Fruit fly (Drosophila melanogaster) whole organism, embryonic: Measurements from ENCODE around the gene ghi.

Experiments
- ATbp ChIP-seq: fragments of 200-800 bp; sonication (Bioruptor generic); optimal IDR thresholded peaks from 2 replicates; lab custom pipeline; 2017; ENCODE audit warnings: missing biosample characterization, mild to moderate bottlenecking, missing genetic modification characterization, missing genetic modification reagents
- Ada2b ChIP-seq: fragments of 200-800 bp; sonication (Bioruptor generic); IDR thresholded peaks from 2 replicates; pipeline ENCODE4 v1.3.6; 2022; ENCODE audit warnings: missing biosample characterization, missing genetic modification characterization
- Bgb ChIP-seq: fragments of 200-800 bp; sonication (Bioruptor generic); IDR thresholded peaks from 2 replicates; pipeline ENCODE4 v1.3.6; 2022; ENCODE audit warnings: missing biosample characterization, missing genetic modification characterization; ENCODE audit not compliant: partially characterized antibody
- CG10979 ChIP-seq: fragments of 200-800 bp; sonication (Bioruptor generic); optimal IDR thresholded peaks from 2 replicates; lab custom pipeline; 2018; ENCODE audit warnings: missing biosample characterization, mild to moderate bottlenecking, missing genetic modification characterization, moderate library complexity
- CG11085 ChIP-seq: fragments of 200-800 bp; sonication (Bioruptor generic); IDR thresholded peaks from 2 replicates; pipeline ENCODE4 v1.3.6; 2022; ENCODE audit warnings: missing biosample characterization, missing genetic modification characterization
- CG11398 ChIP-seq: fragments of 200-800 bp; sonication (Bioruptor generic); optimal IDR thresholded peaks from 2 replicates; lab custom pipeline; 2016; ENCODE audit warnings: missing biosample characterization, missing genetic modification characterization
- CG11696 ChIP-seq: fragments of 200-800 bp; sonication (Bioruptor generic); IDR thresholded peaks from 2 replicates; pipeline ENCODE4 v1.3.6; 2022; ENCODE audit warnings: missing biosample characterization, missing genetic modification characterization
- CG13123 ChIP-seq: fragments of 200-800 bp; sonication (Bioruptor generic); optimal IDR thresholded peaks from 2 replicates; lab custom pipeline; 2016; ENCODE audit warnings: missing biosample characterization, missing genetic modification characterization
- CG17829 ChIP-seq: fragments of 200-800 bp; optimal IDR thresholded peaks from 2 replicates; lab custom pipeline; 2019; ENCODE audit warnings: missing biosample characterization, mild to moderate bottlenecking, missing genetic modification characterization, moderate library complexity
- CG2712 ChIP-seq: fragments of 200-800 bp; optimal IDR thresholded peaks from 3 replicates; lab custom pipeline; 2019; ENCODE audit warnings: missing biosample characterization, mild to moderate bottlenecking, missing genetic modification characterization, moderate library complexity
- CG2875 ChIP-seq: fragments of 200-800 bp; sonication (Bioruptor generic); optimal IDR thresholded peaks from 2 replicates; lab custom pipeline; 2017; ENCODE audit warnings: missing biosample characterization, mild to moderate bottlenecking, missing genetic modification characterization, missing genetic modification reagents
- CG30020 ChIP-seq: fragments of 200-800 bp; optimal IDR thresholded peaks from 2 replicates; lab custom pipeline; 2019; ENCODE audit warnings: missing biosample characterization, mild to moderate bottlenecking, missing genetic modification characterization, moderate library complexity
- CG30403 ChIP-seq: fragments of 200-800 bp; sonication (Bioruptor generic); optimal IDR thresholded peaks from 3 replicates; lab custom pipeline; 2016; ENCODE audit warnings: missing biosample characterization, missing genetic modification characterization
- CG32772 ChIP-seq: fragments of 200-800 bp; sonication (Bioruptor generic); IDR thresholded peaks from 2 replicates; pipeline ENCODE4 v1.3.6; 2022; ENCODE audit warnings: missing biosample characterization, missing genetic modification characterization
- CG4282 ChIP-seq: fragments of 200-800 bp; sonication (Bioruptor generic); optimal IDR thresholded peaks from 2 replicates; lab custom pipeline; 2016; ENCODE audit warnings: missing biosample characterization, missing genetic modification characterization
- CG4707 ChIP-seq: fragments of 200-800 bp; sonication (Bioruptor generic); optimal IDR thresholded peaks from 2 replicates; lab custom pipeline; 2018; ENCODE audit warnings: missing biosample characterization, mild to moderate bottlenecking, missing genetic modification characterization, moderate library complexity
- CG6272 ChIP-seq: fragments of 200-800 bp; sonication (Bioruptor generic); IDR thresholded peaks from 2 replicates; pipeline ENCODE4 v1.3.6; 2022; ENCODE audit warnings: missing biosample characterization, missing genetic modification characterization
- CG7839 ChIP-seq: fragments of 200-800 bp; sonication (Bioruptor generic); optimal IDR thresholded peaks from 3 replicates; lab custom pipeline; 2018; ENCODE audit warnings: missing biosample characterization, mild to moderate bottlenecking, missing genetic modification characterization, moderate library complexity
- CoRest ChIP-seq: fragments of 200-800 bp; sonication (Bioruptor generic); optimal IDR thresholded peaks from 3 replicates; lab custom pipeline; 2018; ENCODE audit warnings: missing biosample characterization, mild to moderate bottlenecking, missing genetic modification characterization, moderate library complexity
- D ChIP-seq, 2 experiments: fragments of 200-800 bp in 1 of 2; fragments of >200 bp in 1 of 2; sonication (Bioruptor generic) in 1 of 2; optimal IDR thresholded peaks; 2 replicates in 1 of 2; 3 replicates in 1 of 2; lab custom pipeline; 2017; ENCODE audit warnings: mild to moderate bottlenecking in 1 of 2, missing biosample characterization in 1 of 2, missing genetic modification characterization in 1 of 2, missing genetic modification reagents in 1 of 2
- Dek ChIP-seq: fragments of 200-800 bp; sonication (Bioruptor generic); optimal IDR thresholded peaks from 3 replicates; lab custom pipeline; 2019; ENCODE audit warnings: missing biosample characterization, mild to moderate bottlenecking, missing genetic modification characterization, moderate library complexity
- Dll ChIP-seq: fragments of 200-800 bp; sonication (Bioruptor generic); IDR thresholded peaks from 4 replicates; pipeline ENCODE4 v1.3.6; 2022; ENCODE audit warnings: missing biosample characterization, missing genetic modification characterization; ENCODE audit not compliant: partially characterized antibody
- Fer2 ChIP-seq: fragments of 200-800 bp; sonication (Bioruptor generic); optimal IDR thresholded peaks from 2 replicates; lab custom pipeline; 2018; ENCODE audit warnings: missing biosample characterization, mild to moderate bottlenecking, missing genetic modification characterization, moderate library complexity
- Lhr ChIP-seq: fragments of 200-800 bp; sonication (Bioruptor generic); optimal IDR thresholded peaks from 3 replicates; lab custom pipeline; 2017; ENCODE audit warnings: mild to moderate bottlenecking, missing biosample characterization, missing genetic modification reagents, missing genetic modification characterization
- NK7.1 ChIP-seq: fragments of 200-800 bp; sonication (Bioruptor generic); optimal IDR thresholded peaks from 3 replicates; lab custom pipeline; 2016; ENCODE audit warnings: missing biosample characterization, missing genetic modification characterization
- Pdp1 ChIP-seq, 2 experiments: fragments of 200-800 bp; sonication (Bioruptor generic); optimal IDR thresholded peaks; 3 replicates each; lab custom pipeline; 2016; ENCODE audit warnings: missing biosample characterization in 2 of 2, missing genetic modification characterization in 2 of 2, mild to moderate bottlenecking in 1 of 2, moderate library complexity in 1 of 2
- Poxn ChIP-seq: fragments of 200-800 bp; sonication (Bioruptor generic); IDR thresholded peaks from 2 replicates; pipeline ENCODE4 v1.3.6; 2022; ENCODE audit warnings: missing biosample characterization, missing genetic modification characterization
- Ravus ChIP-seq: fragments of 200-800 bp; sonication (Bioruptor generic); IDR thresholded peaks from 2 replicates; pipeline ENCODE4 v1.3.6; 2022; ENCODE audit warnings: missing biosample characterization, missing genetic modification characterization
- Six4 ChIP-seq: fragments of 200-800 bp; sonication (Bioruptor generic); optimal IDR thresholded peaks from 2 replicates; lab custom pipeline; 2016; ENCODE audit warnings: missing biosample characterization, missing genetic modification characterization
- ara ChIP-seq: fragments of 200-800 bp; sonication (Bioruptor generic); IDR thresholded peaks from 2 replicates; pipeline ENCODE4 v1.3.6; 2022; ENCODE audit warnings: missing biosample characterization, missing genetic modification characterization
- az2 ChIP-seq: fragments of 200-800 bp; sonication (Bioruptor generic); optimal IDR thresholded peaks from 3 replicates; lab custom pipeline; 2016; ENCODE audit warnings: missing biosample characterization, missing genetic modification characterization
- btn ChIP-seq: fragments of 200-800 bp; sonication (Bioruptor generic); optimal IDR thresholded peaks from 2 replicates; lab custom pipeline; 2016; ENCODE audit warnings: missing biosample characterization, missing genetic modification characterization
- dpn ChIP-seq, 2 experiments: fragments of 200-800 bp; sonication (Bioruptor generic); optimal IDR thresholded peaks; 3 replicates each; lab custom pipeline; 2016; ENCODE audit warnings: missing biosample characterization in 2 of 2, missing genetic modification characterization in 2 of 2
- fd64A ChIP-seq: fragments of 200-800 bp; sonication (Bioruptor generic); optimal IDR thresholded peaks from 3 replicates; lab custom pipeline; 2018; ENCODE audit warnings: missing biosample characterization, mild to moderate bottlenecking, missing genetic modification characterization
- fd96Cb ChIP-seq: fragments of 200-800 bp; sonication (Bioruptor generic); optimal IDR thresholded peaks from 2 replicates; lab custom pipeline; 2018; ENCODE audit warnings: missing biosample characterization, mild to moderate bottlenecking, missing genetic modification characterization, moderate library complexity
- gem ChIP-seq: fragments of 200-800 bp; sonication (Bioruptor generic); optimal IDR thresholded peaks from 2 replicates; lab custom pipeline; 2019; ENCODE audit warnings: missing biosample characterization, mild to moderate bottlenecking, missing genetic modification characterization, moderate library complexity
- hkb ChIP-seq, 2 experiments: fragments of 200-800 bp in 1 of 2; fragments of >200 bp in 1 of 2; sonication (Bioruptor generic) in 1 of 2; IDR thresholded peaks in 1 of 2; optimal IDR thresholded peaks in 1 of 2; 2 replicates each; pipeline versions ENCODE4 v1.3.6 to Lab custom; 2017 to 2022; ENCODE audit warnings: missing biosample characterization in 1 of 2, missing genetic modification characterization in 1 of 2
- ind ChIP-seq: fragments of 200-800 bp; sonication (Bioruptor generic); optimal IDR thresholded peaks from 3 replicates; lab custom pipeline; 2016; ENCODE audit warnings: missing biosample characterization, missing genetic modification characterization
- ken ChIP-seq: fragments of 200-800 bp; sonication (Bioruptor generic); IDR thresholded peaks from 3 replicates; pipeline ENCODE4 v1.3.6; 2022; ENCODE audit warnings: missing biosample characterization, missing genetic modification characterization
- klu ChIP-seq: fragments of 200-800 bp; sonication (Bioruptor generic); IDR thresholded peaks from 2 replicates; pipeline ENCODE4 v1.3.6; 2022; ENCODE audit warnings: missing biosample characterization, missing genetic modification characterization
- otp ChIP-seq: fragments of 200-800 bp; sonication (Bioruptor generic); IDR thresholded peaks from 3 replicates; pipeline ENCODE4, ENCODE4 v1.3.6; 2022; ENCODE audit warnings: missing biosample characterization, missing genetic modification characterization
- peb ChIP-seq: fragments of 200-800 bp; sonication (Bioruptor generic); IDR thresholded peaks from 2 replicates; pipeline ENCODE4 v1.3.6; 2022; ENCODE audit warnings: missing biosample characterization, missing genetic modification characterization
- sc ChIP-seq, 3 experiments: fragments of >200 bp in 2 of 3; fragments of 200-800 bp in 1 of 3; sonication (Bioruptor generic) in 1 of 3; optimal IDR thresholded peaks; 2 replicates in 2 of 3; 3 replicates in 1 of 3; lab custom pipeline; 2017; ENCODE audit warnings: mild to moderate bottlenecking in 1 of 3, missing biosample characterization in 1 of 3, missing genetic modification characterization in 1 of 3, missing genetic modification reagents in 1 of 3
- schlank ChIP-seq: fragments of 200-800 bp; sonication (Bioruptor generic); optimal IDR thresholded peaks from 2 replicates; lab custom pipeline; 2018; ENCODE audit warnings: missing biosample characterization, mild to moderate bottlenecking, missing genetic modification characterization
- slbo ChIP-seq: fragments of 200-800 bp; sonication (Bioruptor generic); IDR thresholded peaks from 2 replicates; pipeline ENCODE4 v1.3.6; 2022; ENCODE audit warnings: missing biosample characterization, missing genetic modification characterization
- sna ChIP-seq: fragments of 200-800 bp; sonication (Bioruptor generic); IDR thresholded peaks from 2 replicates; pipeline ENCODE4 v1.3.6; 2022; ENCODE audit warnings: missing biosample characterization, missing genetic modification characterization; ENCODE audit not compliant: partially characterized antibody
- usp ChIP-seq: fragments of >200 bp; optimal IDR thresholded peaks from 2 replicates; lab custom pipeline; 2017; ENCODE audit warnings: missing biosample characterization, missing genetic modification characterization
- wor ChIP-seq: fragments of 200-800 bp; sonication (Bioruptor generic); IDR thresholded peaks from 2 replicates; pipeline ENCODE4 v1.3.6; 2022; ENCODE audit warnings: missing biosample characterization, missing genetic modification characterization
- yki ChIP-seq: fragments of >200 bp; optimal IDR thresholded peaks from 3 replicates; lab custom pipeline; 2018
- zfh2 ChIP-seq: fragments of 200-800 bp; sonication (Bioruptor generic); optimal IDR thresholded peaks from 2 replicates; lab custom pipeline; 2016; ENCODE audit warnings: missing biosample characterization, missing genetic modification characterization

The ghi gene

dm6 chr3L:9447239-9447777 is 4.4 kb upstream of the ghi start (continued):
- TF ChIP-seq btn (GFP tag; lab: Kevin White, UChicago) (no peak), Dll (no peak), schlank (tag; lab: Kevin White, UChicago) (no peak), CG30020 (tag; lab: Kevin White, UChicago) (no peak), zfh2 (GFP tag; lab: Kevin White, UChicago) (no peak), D (optimal IDR thresholded peaks at IDR 0.05; lab: Kevin White, UChicago) (peak; percentile 89), D (GFP tag; optimal IDR thresholded peaks at IDR 0.05; lab: Kevin White, UChicago) (no peak), ATbp (GFP tag; lab: Kevin White, UChicago) (no peak), Poxn (no peak), CG7839 (tag; lab: Kevin White, UChicago) (no peak), CG10979 (tag; lab: Kevin White, UChicago) (no peak), gem (tag; lab: Kevin White, UChicago) (no peak), ara (GFP tag; lab: Robert Waterston, UW) (no peak), CoRest (tag; lab: Kevin White, UChicago) (no peak), slbo (GFP tag; lab: Robert Waterston, UW) (peak; percentile 38; the same call in 1 of the 2 replicates), CG4707 (GFP tag; lab: Kevin White, UChicago) (no peak), NK7.1 (GFP tag; lab: Kevin White, UChicago) (no peak), wor (no peak), CG30403 (no peak), CG4282 (GFP tag; lab: Kevin White, UChicago) (no peak), CG11398 (GFP tag; lab: Kevin White, UChicago) (no peak), fd96Cb (no peak), Ada2b (no peak), sc (optimal IDR thresholded peaks at IDR 0.05; lab: Kevin White, UChicago) (no peak), sc (GFP tag; optimal IDR thresholded peaks at IDR 0.05; lab: Kevin White, UChicago) (no peak), Bgb (GFP tag; lab: Robert Waterston, UW) (peak; percentile 10; the same call in 1 of the 2 replicates), klu (GFP tag; lab: Robert Waterston, UW) (no peak), hkb (optimal IDR thresholded peaks at IDR 0.05; lab: Kevin White, UChicago) (no peak), hkb (GFP tag; IDR thresholded peaks at IDR 0.05; lab: Robert Waterston, UW) (no peak), CG2875 (GFP tag; lab: Kevin White, UChicago) (no peak), CG11085 (no peak), otp (GFP tag; lab: Robert Waterston, UW) (peak; percentile 16; the same call in 1 of the 3 replicates), yki (lab: Kevin White, UChicago) (no peak), ken (GFP tag; lab: Robert Waterston, UW) (no peak), CG2712 (no peak), az2 (GFP tag; lab: Kevin White, UChicago) (no peak), Dek (tag; lab: Kevin White, UChicago) (no peak), usp (no peak), CG13123 (GFP tag; lab: Kevin White, UChicago) (no peak), fd64A (GFP tag; lab: Kevin White, UChicago) (no peak), Lhr (GFP tag; lab: Kevin White, UChicago) (no peak), Fer2 (tag; lab: Kevin White, UChicago) (no peak), Ravus (GFP tag; lab: Robert Waterston, UW) (no peak), CG17829 (tag; lab: Kevin White, UChicago) (no peak), peb (GFP tag; lab: Robert Waterston, UW) (no peak), dpn (GFP tag; optimal IDR thresholded peaks at IDR 0.05; lab: Kevin White, UChicago) (no peak), CG11696 (GFP tag; lab: Robert Waterston, UW) (no peak), Pdp1 (GFP tag; optimal IDR thresholded peaks at IDR 0.05; lab: Kevin White, UChicago) (peak in 1 of 2 experiments; percentile 93), CG6272 (GFP tag; lab: Robert Waterston, UW) (no peak), CG32772 (GFP tag; lab: Robert Waterston, UW) (no peak), sna (0 out of 2 replicates have a peak, but pooled peaks have one; percentile 10), Six4 (GFP tag; lab: Kevin White, UChicago) (no peak), ind (GFP tag; lab: Kevin White, UChicago) (no peak)
